Fruit fly (Drosophila melanogaster) whole organism, wandering third instar larva: ENCODE data around the gene CG13408.

Source experiments
- Abd-B ChIP-seq: fragments of >200 bp; optimal IDR thresholded peaks from 2 replicates; lab custom pipeline; 2017; ENCODE audit warnings: missing biosample characterization, missing genetic modification characterization
- CG32264 ChIP-seq: fragments of 200-800 bp; sonication (Bioruptor generic); optimal IDR thresholded peaks from 2 replicates; lab custom pipeline; 2016; ENCODE audit warnings: missing biosample characterization, missing genetic modification characterization
- CG9705 ChIP-seq: fragments of 200-800 bp; sonication (Bioruptor generic); optimal IDR thresholded peaks from 2 replicates; lab custom pipeline; 2018; ENCODE audit warnings: missing biosample characterization, mild to moderate bottlenecking, missing genetic modification characterization
- CrebA ChIP-seq: fragments of 200-800 bp; sonication (Bioruptor generic); optimal IDR thresholded peaks from 2 replicates; lab custom pipeline; 2016; ENCODE audit warnings: missing biosample characterization, mild to moderate bottlenecking, missing genetic modification characterization, borderline replicate concordance
- Dfd ChIP-seq: fragments of >200 bp; optimal IDR thresholded peaks from 2 replicates; lab custom pipeline; 2017; ENCODE audit warnings: missing biosample characterization, missing genetic modification characterization
- Dif ChIP-seq: fragments of 200-275, 200-300 bp; sonication (Bioruptor generic); optimal IDR thresholded peaks from 2 replicates; lab custom pipeline; 2018; ENCODE audit warnings: missing biosample characterization, missing genetic modification characterization; ENCODE audit not compliant: partially characterized antibody
- GATAd ChIP-seq: sonication (Bioruptor generic); optimal IDR thresholded peaks from 2 replicates; lab custom pipeline; 2016; ENCODE audit warnings: missing biosample characterization, missing genetic modification characterization
- HLH106 ChIP-seq: fragments of 200-800 bp; optimal IDR thresholded peaks from 3 replicates; lab custom pipeline; 2019; ENCODE audit warnings: missing biosample characterization, mild to moderate bottlenecking, missing genetic modification characterization, moderate library complexity
- Hnf4 ChIP-seq: fragments of 200-800 bp; sonication (Bioruptor generic); optimal IDR thresholded peaks from 2 replicates; lab custom pipeline; 2016; ENCODE audit warnings: missing biosample characterization, mild to moderate bottlenecking, missing genetic modification characterization
- Hr78 ChIP-seq: fragments of >200 bp; optimal IDR thresholded peaks from 2 replicates; lab custom pipeline; 2017; ENCODE audit warnings: missing biosample characterization, missing genetic modification characterization
- Hr83 ChIP-seq: fragments of 200-300 bp; sonication (Bioruptor generic); optimal IDR thresholded peaks from 2 replicates; lab custom pipeline; 2016; ENCODE audit warnings: missing biosample characterization, mild to moderate bottlenecking, missing genetic modification characterization, moderate library complexity; ENCODE audit not compliant: poor library complexity, severe bottlenecking
- Jra ChIP-seq: sonication (Bioruptor generic); optimal IDR thresholded peaks from 2 replicates; lab custom pipeline; 2016; ENCODE audit warnings: missing biosample characterization, missing genetic modification characterization
- Mio ChIP-seq: sonication (Bioruptor generic); optimal IDR thresholded peaks from 2 replicates; lab custom pipeline; 2016; ENCODE audit warnings: missing biosample characterization, missing genetic modification characterization
- Myc ChIP-seq: fragments of >200 bp; optimal IDR thresholded peaks from 2 replicates; lab custom pipeline; 2017
- N ChIP-seq: fragments of >200 bp; optimal IDR thresholded peaks from 2 replicates; lab custom pipeline; 2018; ENCODE audit warnings: missing biosample characterization, missing external identifiers, missing genetic modification characterization
- OdsH ChIP-seq: fragments of 200-800 bp; sonication (Bioruptor generic); optimal IDR thresholded peaks from 2 replicates; lab custom pipeline; 2016; ENCODE audit warnings: missing biosample characterization, mild to moderate bottlenecking, missing genetic modification characterization
- Rel ChIP-seq, 2 experiments: fragments of 200-800 bp; sonication (Bioruptor generic) in 1 of 2; optimal IDR thresholded peaks; 2 replicates in 1 of 2; 3 replicates in 1 of 2; lab custom pipeline; 2016 to 2019; ENCODE audit warnings: mild to moderate bottlenecking in 2 of 2, missing biosample characterization in 2 of 2, missing genetic modification characterization in 2 of 2, moderate library complexity in 1 of 2
- Sp1 ChIP-seq: fragments of 200-800 bp; sonication (Bioruptor generic); optimal IDR thresholded peaks from 3 replicates; lab custom pipeline; 2019; ENCODE audit warnings: missing biosample characterization, mild to moderate bottlenecking, missing genetic modification characterization, moderate library complexity
- Vsx2 ChIP-seq: fragments of 200-300, 225-300 bp; sonication (Bioruptor generic); optimal IDR thresholded peaks from 2 replicates; lab custom pipeline; 2018; ENCODE audit warnings: missing biosample characterization, missing genetic modification characterization; ENCODE audit not compliant: partially characterized antibody
- br ChIP-seq: fragments of 200-800 bp; sonication (Bioruptor generic); optimal IDR thresholded peaks from 2 replicates; lab custom pipeline; 2016; ENCODE audit warnings: missing biosample characterization, missing genetic modification characterization
- brk ChIP-seq: fragments of 200-800 bp; sonication (Bioruptor generic); optimal IDR thresholded peaks from 2 replicates; lab custom pipeline; 2016; ENCODE audit warnings: missing biosample characterization, mild to moderate bottlenecking, missing genetic modification characterization
- dl ChIP-seq, 2 experiments: fragments of 175-275, 200-275 bp in 1 of 2; fragments of 200-275 bp in 1 of 2; sonication (Bioruptor generic); optimal IDR thresholded peaks; lab custom pipeline; 2018; ENCODE audit warnings: mild to moderate bottlenecking in 2 of 2, missing biosample characterization in 2 of 2, missing genetic modification characterization in 2 of 2, moderate library complexity in 2 of 2; ENCODE audit not compliant: partially characterized antibody in 2 of 2, insufficient read depth in 1 of 2
- dmrt93B ChIP-seq: fragments of 200-800 bp; sonication (Bioruptor generic); optimal IDR thresholded peaks from 2 replicates; lab custom pipeline; 2018; ENCODE audit warnings: missing biosample characterization, mild to moderate bottlenecking, missing genetic modification characterization
- dsf ChIP-seq: sonication (Bioruptor generic); optimal IDR thresholded peaks from 2 replicates; lab custom pipeline; 2016; ENCODE audit warnings: missing biosample characterization, missing genetic modification characterization, borderline replicate concordance
- ey ChIP-seq: fragments of 200-800 bp; sonication (Bioruptor generic); optimal IDR thresholded peaks from 2 replicates; lab custom pipeline; 2016; ENCODE audit warnings: missing biosample characterization, missing genetic modification characterization
- foxo ChIP-seq, 2 experiments: fragments of 200-800 bp; sonication (Bioruptor generic); optimal IDR thresholded peaks; 2 replicates in 1 of 2; 3 replicates in 1 of 2; lab custom pipeline; 2016 to 2017; ENCODE audit warnings: missing biosample characterization in 2 of 2, missing genetic modification characterization in 2 of 2
- fru ChIP-seq: fragments of 200-800 bp; sonication (Bioruptor generic); optimal IDR thresholded peaks from 3 replicates; lab custom pipeline; 2016; ENCODE audit warnings: missing biosample characterization, mild to moderate bottlenecking, missing genetic modification characterization
- h ChIP-seq: fragments of 200-800 bp; sonication (Bioruptor generic); optimal IDR thresholded peaks from 3 replicates; lab custom pipeline; 2016; ENCODE audit warnings: missing biosample characterization, mild to moderate bottlenecking, missing genetic modification characterization
- jim ChIP-seq: fragments of 175-275, 200-325 bp; sonication (Bioruptor generic); optimal IDR thresholded peaks from 2 replicates; lab custom pipeline; 2016; ENCODE audit warnings: missing biosample characterization, mild to moderate bottlenecking, missing genetic modification characterization
- lola ChIP-seq: fragments of >200 bp; optimal IDR thresholded peaks from 2 replicates; lab custom pipeline; 2017; ENCODE audit warnings: missing biosample characterization, missing genetic modification characterization
- pan ChIP-seq: fragments of >200 bp; optimal IDR thresholded peaks from 2 replicates; lab custom pipeline; 2017
- psq ChIP-seq: fragments of 200-800 bp; sonication (Bioruptor generic); optimal IDR thresholded peaks from 3 replicates; lab custom pipeline; 2017; ENCODE audit warnings: missing biosample characterization, mild to moderate bottlenecking, missing genetic modification characterization, moderate library complexity
- rgr ChIP-seq: fragments of 200-800 bp; sonication (Bioruptor generic); optimal IDR thresholded peaks from 3 replicates; lab custom pipeline; 2016; ENCODE audit warnings: missing biosample characterization, mild to moderate bottlenecking, missing genetic modification characterization
- sage ChIP-seq: fragments of 200-800 bp; sonication (Bioruptor generic); optimal IDR thresholded peaks from 2 replicates; lab custom pipeline; 2016; ENCODE audit warnings: missing biosample characterization, mild to moderate bottlenecking, missing genetic modification characterization
- sv ChIP-seq: fragments of 200-800 bp; sonication (Bioruptor generic); optimal IDR thresholded peaks from 3 replicates; lab custom pipeline; 2016; ENCODE audit warnings: missing biosample characterization, missing genetic modification characterization
- tai ChIP-seq: sonication (Bioruptor generic); optimal IDR thresholded peaks from 2 replicates; lab custom pipeline; 2016; ENCODE audit warnings: missing biosample characterization, missing genetic modification characterization
- usp ChIP-seq: fragments of >200 bp; optimal IDR thresholded peaks from 2 replicates; lab custom pipeline; 2017; ENCODE audit warnings: missing biosample characterization, missing genetic modification characterization
- woc ChIP-seq: sonication (Bioruptor generic); optimal IDR thresholded peaks from 2 replicates; lab custom pipeline; 2016; ENCODE audit warnings: missing biosample characterization, mild to moderate bottlenecking, missing genetic modification characterization

CG13408 gene

dm6 chr3R:22042982-22043381 lies 37.2 kb upstream of the CG13408 start:
- TF ChIP-seq dl (GFP tag; optimal IDR thresholded peaks at IDR 0.05; lab: Kevin White, UChicago; ENCODE audit: insufficient read depth in 1 of 2, partially characterized antibody in 2 of 2) (no peak), foxo (GFP tag; optimal IDR thresholded peaks at IDR 0.05; lab: Kevin White, UChicago) (no peak), br (no peak)

- peak; percentile 41 for TF ChIP-seq Hnf4 (GFP tag; lab: Kevin White, UChicago)
- TF ChIP-seq CrebA: no peak
- peak; percentile 71 for TF ChIP-seq fru (GFP tag; lab: Kevin White, UChicago)
- TF ChIP-seq lola (GFP tag; lab: Kevin White, UChicago): no peak
- no peak for TF ChIP-seq HLH106
- TF ChIP-seq Rel (GFP tag; optimal IDR thresholded peaks at IDR 0.05; lab: Kevin White, UChicago): peak; percentile 1
- peak; percentile 96 for TF ChIP-seq Rel (tag; optimal IDR thresholded peaks at IDR 0.05; lab: Kevin White, UChicago)
- peak; percentile 31 for TF ChIP-seq Hr83 (GFP tag; lab: Kevin White, UChicago)
- TF ChIP-seq ey: no peak
- TF ChIP-seq foxo (GFP tag; optimal IDR thresholded peaks at IDR 0.05; lab: Kevin White, UChicago): peak in 1 of 2 experiments; percentile 10
- TF ChIP-seq dl (GFP tag; optimal IDR thresholded peaks at IDR 0.05; lab: Kevin White, UChicago; ENCODE audit: insufficient read depth in 1 of 2, partially characterized antibody in 2 of 2): peak; percentile 51 to 57
- TF ChIP-seq pan (lab: Kevin White, UChicago): no peak
- no peak for TF ChIP-seq Vsx2
- peak; percentile 59 for TF ChIP-seq Jra (GFP tag; lab: Kevin White, UChicago)
- TF ChIP-seq br: peak; percentile 3
- TF ChIP-seq tai (GFP tag; lab: Kevin White, UChicago): peak; percentile 66
- no peak for TF ChIP-seq CG9705 (GFP tag; lab: Kevin White, UChicago)
- no peak for TF ChIP-seq usp (GFP tag; lab: Kevin White, UChicago)
- no peak for TF ChIP-seq Hr78 (GFP tag; lab: Kevin White, UChicago)
- TF ChIP-seq sv (GFP tag; lab: Kevin White, UChicago): no peak
- TF ChIP-seq brk (GFP tag; lab: Kevin White, UChicago): no peak
- TF ChIP-seq Dfd (GFP tag; lab: Kevin White, UChicago): no peak
- no peak for TF ChIP-seq N (GFP tag; lab: Kevin White, UChicago)
- TF ChIP-seq Myc (lab: Kevin White, UChicago): no peak
- TF ChIP-seq woc: peak; percentile 15
- no peak for TF ChIP-seq Abd-B (GFP tag; lab: Kevin White, UChicago)
- no peak for TF ChIP-seq GATAd (GFP tag; lab: Kevin White, UChicago)
- no peak for TF ChIP-seq Mio (GFP tag; lab: Kevin White, UChicago)
- no peak for TF ChIP-seq CG32264 (GFP tag; lab: Kevin White, UChicago)
- TF ChIP-seq psq (GFP tag; lab: Kevin White, UChicago): peak; percentile 99
- TF ChIP-seq jim (GFP tag; lab: Kevin White, UChicago): peak; percentile 83
- no peak for TF ChIP-seq dsf (GFP tag; lab: Kevin White, UChicago)
- no peak for TF ChIP-seq Sp1
- peak; percentile 43 for TF ChIP-seq h
- TF ChIP-seq sage (GFP tag; lab: Kevin White, UChicago): peak; percentile 61
- peak; percentile 56 for TF ChIP-seq Dif (GFP tag; lab: Kevin White, UChicago)
- no peak for TF ChIP-seq dmrt93B (GFP tag; lab: Kevin White, UChicago)
- no peak for TF ChIP-seq OdsH
- peak; percentile 21 for TF ChIP-seq rgr (GFP tag; lab: Kevin White, UChicago)
Measured at dm6 chr3R:22043748-22044402, 36.3 kb upstream of the CG13408 start.
